Worm (Caenorhabditis elegans) whole organism, late embryonic: Measurements from ENCODE around the gene clec-241.

Experiments used
- ama-1 ChIP-seq: fragments of 150-350 bp; optimal IDR thresholded peaks from 2 replicates; lab custom pipeline; 2014
- ceh-14 ChIP-seq: sonication (generic microtip); optimal IDR thresholded peaks from 2 replicates; lab custom pipeline; 2016; ENCODE audit warnings: missing genotype, missing genetic modification characterization, missing compliant biosample characterization
- ceh-18 ChIP-seq: sonication (generic microtip); optimal IDR thresholded peaks from 2 replicates; lab custom pipeline; 2016; ENCODE audit warnings: missing genetic modification characterization, missing compliant biosample characterization
- ceh-19 ChIP-seq: fragments of 200-800 bp; sonication (Bioruptor generic); optimal IDR thresholded peaks from 2 replicates; lab custom pipeline; 2018; ENCODE audit warnings: mild to moderate bottlenecking, missing genetic modification characterization, missing compliant biosample characterization
- ceh-2 ChIP-seq: sonication (generic microtip); optimal IDR thresholded peaks from 2 replicates; lab custom pipeline; 2016; ENCODE audit warnings: missing genotype, missing genetic modification characterization, missing compliant biosample characterization
- ceh-22 ChIP-seq: sonication (generic microtip); optimal IDR thresholded peaks from 2 replicates; lab custom pipeline; 2017; ENCODE audit warnings: missing biosample characterization, missing genetic modification characterization
- ceh-30 ChIP-seq: fragments of 150-350 bp; optimal IDR thresholded peaks from 2 replicates; lab custom pipeline; 2014; ENCODE audit warnings: missing biosample characterization, missing genetic modification characterization
- ceh-9 ChIP-seq: sonication (generic microtip); optimal IDR thresholded peaks from 2 replicates; lab custom pipeline; 2016; ENCODE audit warnings: mild to moderate bottlenecking, missing genetic modification characterization, inconsistent platforms, missing compliant biosample characterization
- che-1 ChIP-seq: sonication (generic microtip); optimal IDR thresholded peaks from 2 replicates; lab custom pipeline; 2016; ENCODE audit warnings: mild to moderate bottlenecking, missing genetic modification characterization, missing compliant biosample characterization
- elt-2 ChIP-seq: sonication (generic microtip); optimal IDR thresholded peaks from 2 replicates; lab custom pipeline; 2016; ENCODE audit warnings: missing genetic modification reagents, missing genetic modification characterization, missing compliant biosample characterization
- elt-4 ChIP-seq: sonication (generic microtip); optimal IDR thresholded peaks from 2 replicates; lab custom pipeline; 2016; ENCODE audit warnings: missing genetic modification characterization, missing compliant biosample characterization
- ets-4 ChIP-seq: sonication (generic microtip); optimal IDR thresholded peaks from 2 replicates; lab custom pipeline; 2016; ENCODE audit warnings: missing genetic modification characterization, missing compliant biosample characterization
- gmeb-2 ChIP-seq: sonication (generic microtip); optimal IDR thresholded peaks from 2 replicates; lab custom pipeline; 2016; ENCODE audit warnings: missing genetic modification characterization, inconsistent platforms, missing compliant biosample characterization
- hlh-13 ChIP-seq: fragments of 200-800 bp; sonication (Bioruptor generic); optimal IDR thresholded peaks from 2 replicates; lab custom pipeline; 2018; ENCODE audit warnings: mild to moderate bottlenecking, missing genetic modification characterization, missing compliant biosample characterization
- hlh-6 ChIP-seq: sonication (generic microtip); optimal IDR thresholded peaks from 2 replicates; lab custom pipeline; 2016; ENCODE audit warnings: missing genotype, missing genetic modification characterization, missing compliant biosample characterization
- lin-11 ChIP-seq: fragments of 200-800 bp; sonication (Bioruptor generic); optimal IDR thresholded peaks from 2 replicates; lab custom pipeline; 2018; ENCODE audit warnings: mild to moderate bottlenecking, missing genetic modification characterization, missing compliant biosample characterization
- nfya-1 ChIP-seq: sonication (generic microtip); optimal IDR thresholded peaks from 2 replicates; lab custom pipeline; 2017; ENCODE audit warnings: missing genetic modification characterization, mild to moderate bottlenecking, missing compliant biosample characterization, antibody characterized with exemption, moderate library complexity
- npax-4 ChIP-seq: sonication (generic microtip); optimal IDR thresholded peaks from 2 replicates; lab custom pipeline; 2016; ENCODE audit warnings: missing genetic modification characterization, missing compliant biosample characterization
- odd-2 ChIP-seq: sonication (generic microtip); optimal IDR thresholded peaks from 2 replicates; lab custom pipeline; 2017; ENCODE audit warnings: antibody characterized with exemption, mild to moderate bottlenecking, missing genetic modification characterization, missing compliant biosample characterization
- pag-3 ChIP-seq: sonication (generic microtip); optimal IDR thresholded peaks from 2 replicates; lab custom pipeline; 2016; ENCODE audit warnings: missing compliant biosample characterization, missing genetic modification characterization, borderline replicate concordance
- pat-9 ChIP-seq: fragments of 200-800 bp; sonication (Bioruptor generic); optimal IDR thresholded peaks from 2 replicates; lab custom pipeline; 2018; ENCODE audit warnings: mild to moderate bottlenecking, missing genetic modification characterization, moderate library complexity, missing compliant biosample characterization
- pha-2 ChIP-seq: sonication (generic microtip); optimal IDR thresholded peaks from 2 replicates; lab custom pipeline; 2017; ENCODE audit warnings: mild to moderate bottlenecking, missing genetic modification characterization, missing compliant biosample characterization
- pha-4 ChIP-seq: fragments of 150-350 bp; optimal IDR thresholded peaks from 2 replicates; lab custom pipeline; 2018; ENCODE audit warnings: missing biosample characterization, missing genetic modification reagents, missing genetic modification characterization
- ref-2 ChIP-seq: sonication (generic microtip); optimal IDR thresholded peaks from 2 replicates; lab custom pipeline; 2016; ENCODE audit warnings: missing genetic modification characterization, missing compliant biosample characterization
- rnt-1 ChIP-seq: sonication (generic microtip); optimal IDR thresholded peaks from 2 replicates; lab custom pipeline; 2016; ENCODE audit warnings: missing genetic modification characterization, missing compliant biosample characterization
- sdc-2 ChIP-seq: sonication (generic microtip); optimal IDR thresholded peaks from 2 replicates; lab custom pipeline; 2016; ENCODE audit warnings: missing genotype, missing genetic modification characterization, missing compliant biosample characterization
- sox-2 ChIP-seq: fragments of 200-800 bp; sonication (Bioruptor generic); IDR thresholded peaks from 2 replicates; pipeline ENCODE4 v1.3.6; 2022; ENCODE audit warnings: missing genetic modification reagents, missing genetic modification characterization, missing compliant biosample characterization
- sox-4 ChIP-seq: sonication (generic microtip); optimal IDR thresholded peaks from 2 replicates; lab custom pipeline; 2017; ENCODE audit warnings: mild to moderate bottlenecking, missing genetic modification characterization, inconsistent platforms, missing compliant biosample characterization
- tbx-7 ChIP-seq: sonication (generic microtip); optimal IDR thresholded peaks from 2 replicates; lab custom pipeline; 2016; ENCODE audit warnings: missing genotype, missing genetic modification characterization, missing compliant biosample characterization
- ttx-3 ChIP-seq: sonication (generic microtip); optimal IDR thresholded peaks from 2 replicates; lab custom pipeline; 2016; ENCODE audit warnings: missing genetic modification reagents, missing genetic modification characterization, missing compliant biosample characterization
- unc-42 ChIP-seq: sonication (generic microtip); optimal IDR thresholded peaks from 2 replicates; lab custom pipeline; 2016; ENCODE audit warnings: missing genotype, missing genetic modification characterization, missing compliant biosample characterization
- ztf-16 ChIP-seq: sonication (generic microtip); optimal IDR thresholded peaks from 2 replicates; lab custom pipeline; 2017; ENCODE audit warnings: missing genetic modification characterization, missing compliant biosample characterization

Gene clec-241

DNA sequence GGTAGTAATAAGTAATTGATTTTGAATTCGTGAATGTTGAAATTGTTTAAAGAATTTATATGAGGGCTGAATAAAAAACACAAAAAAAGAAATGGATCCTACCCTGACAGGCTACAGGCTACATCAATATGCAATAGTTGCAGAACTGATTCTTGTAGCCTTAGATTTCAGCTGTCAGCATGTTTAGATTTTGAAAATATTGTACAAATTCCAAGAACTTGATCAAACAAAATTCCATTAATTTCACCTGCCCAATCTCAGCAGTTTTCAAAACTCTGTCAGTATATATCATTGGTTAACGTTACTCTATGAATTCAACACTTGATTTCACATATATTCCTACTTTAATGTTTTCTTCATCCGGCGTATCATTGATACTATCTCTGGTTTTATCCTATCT is 17.3 kb upstream of the clec-241 start:
- TF ChIP-seq gmeb-2 (tag; lab: Kevin White, UChicago) (no peak), pha-2 (no peak), ama-1 (lab: Kevin White, UChicago) (no peak), pha-4 (tag; lab: Kevin White, UChicago) (no peak), unc-42 (tag; lab: Kevin White, UChicago) (no peak), ceh-2 (no peak), elt-2 (tag; lab: Kevin White, UChicago) (no peak), ref-2 (tag; lab: Kevin White, UChicago) (no peak), npax-4 (tag; lab: Kevin White, UChicago) (no peak), nfya-1 (tag; lab: Kevin White, UChicago) (no peak), rnt-1 (tag; lab: Kevin White, UChicago) (no peak), ceh-14 (tag; lab: Kevin White, UChicago) (no peak), ets-4 (tag; lab: Kevin White, UChicago) (no peak), tbx-7 (no peak)
- TF ChIP-seq, all 69 proteins: peak for 0

DNA sequence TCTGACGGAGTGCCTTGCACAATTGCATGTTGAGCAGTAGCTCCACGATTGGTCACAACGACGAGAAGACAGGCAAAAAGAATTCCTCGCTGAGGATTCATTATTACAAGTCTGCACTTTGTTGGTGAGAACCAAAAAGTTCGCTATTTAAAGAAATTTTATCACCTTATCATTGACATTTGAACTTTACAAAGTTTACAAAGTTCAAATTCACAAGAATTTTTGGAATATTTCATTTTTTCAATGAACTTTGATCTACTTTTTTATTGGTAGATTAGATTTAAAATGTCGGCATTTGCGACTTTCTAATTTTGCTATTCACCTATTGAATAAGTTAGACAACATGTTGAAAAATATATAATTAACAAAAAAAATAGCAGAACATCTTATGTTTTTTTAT is 13.2 kb upstream of the clec-241 start, which contains the start of gene F49H6.15:
TSS of gene F49H6.15 (minus strand) at position 101 of the 400 bp plus-strand sequence.
- TF ChIP-seq elt-4 (tag; lab: Kevin White, UChicago) (no peak), ceh-22 (tag; lab: Kevin White, UChicago) (no peak), che-1 (no peak), ceh-30 (tag; lab: Kevin White, UChicago) (no peak), hlh-13 (GFP tag; lab: Kevin White, UChicago) (no peak), ttx-3 (tag; lab: Kevin White, UChicago) (no peak), hlh-6 (tag; lab: Kevin White, UChicago) (no peak), ceh-9 (no peak), nfya-1 (tag; lab: Kevin White, UChicago) (no peak), unc-42 (tag; lab: Kevin White, UChicago) (no peak), pat-9 (tag; lab: Kevin White, UChicago) (no peak), ztf-16 (tag; lab: Kevin White, UChicago) (no peak)

DNA sequence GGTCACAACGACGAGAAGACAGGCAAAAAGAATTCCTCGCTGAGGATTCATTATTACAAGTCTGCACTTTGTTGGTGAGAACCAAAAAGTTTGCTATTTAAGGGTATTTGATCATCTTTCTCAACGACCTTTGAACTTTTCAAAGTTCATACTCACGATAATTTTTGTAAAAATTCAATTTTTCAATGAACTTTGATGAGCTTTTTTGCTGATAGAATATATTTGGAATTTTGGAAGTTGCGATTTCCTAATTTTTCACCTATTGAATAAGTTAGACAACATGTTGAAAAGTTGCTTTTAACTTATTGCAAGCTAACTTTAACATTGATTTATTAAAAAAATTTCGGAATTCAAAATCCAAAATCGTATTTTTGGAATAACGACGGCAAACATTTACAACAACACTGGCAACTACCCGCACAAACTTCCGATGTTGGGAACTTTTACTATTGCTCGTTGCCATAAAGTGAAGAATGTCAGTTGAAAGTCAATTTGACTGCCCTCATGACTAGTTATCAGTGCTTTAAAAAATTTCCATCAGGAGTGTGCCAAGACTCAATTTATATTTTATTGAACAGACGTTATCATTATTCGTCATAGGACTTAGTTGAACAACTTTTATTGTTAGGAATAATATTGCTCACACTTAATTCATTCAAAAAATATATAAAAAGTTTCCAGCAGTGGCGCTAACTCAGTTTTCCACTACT is 9.6 kb upstream of the clec-241 start, which contains the start of the genes F49H6.8 and F49H6.5:
TSS of gene F49H6.8 (minus strand) at position 51 of the 710 bp plus-strand sequence.
TSS of gene F49H6.5 (plus strand) at position 629 of the 710 bp plus-strand sequence.
- TF ChIP-seq sox-2 (GFP tag; lab: Robert Waterston, UW) (no peak), tbx-7 (no peak), odd-2 (tag; lab: Kevin White, UChicago) (no peak), sdc-2 (tag; lab: Kevin White, UChicago) (no peak), ama-1 (lab: Kevin White, UChicago) (no peak), lin-11 (tag; lab: Kevin White, UChicago) (no peak), ceh-18 (no peak), hlh-13 (GFP tag; lab: Kevin White, UChicago) (no peak), ceh-22 (tag; lab: Kevin White, UChicago) (no peak)

DNA sequence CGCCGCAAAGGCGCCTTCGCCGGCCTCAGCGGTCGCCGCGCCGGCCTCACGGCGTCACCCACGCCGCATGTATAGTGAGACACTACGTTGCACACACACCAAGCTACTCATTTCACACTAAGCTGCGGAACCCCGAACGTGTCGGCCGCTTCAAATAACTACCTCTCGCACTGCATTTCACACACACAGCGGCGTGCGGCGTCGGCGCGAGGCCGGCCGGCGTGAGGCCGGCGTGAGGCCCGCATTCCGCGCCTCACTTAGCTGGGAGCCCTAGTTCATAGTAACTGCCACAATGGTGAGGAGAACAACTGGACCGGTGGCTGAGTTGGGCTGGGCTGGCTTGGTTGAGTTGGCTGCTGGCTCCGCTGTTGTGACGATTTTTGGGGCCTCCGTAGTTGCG is 9.0 kb upstream of the clec-241 start:
- TF ChIP-seq pag-3 (tag; lab: Kevin White, UChicago), result peak; percentile 66
- TF ChIP-seq, all 69 proteins: peak for 1; not testable (repeated sequence) for 68

DNA sequence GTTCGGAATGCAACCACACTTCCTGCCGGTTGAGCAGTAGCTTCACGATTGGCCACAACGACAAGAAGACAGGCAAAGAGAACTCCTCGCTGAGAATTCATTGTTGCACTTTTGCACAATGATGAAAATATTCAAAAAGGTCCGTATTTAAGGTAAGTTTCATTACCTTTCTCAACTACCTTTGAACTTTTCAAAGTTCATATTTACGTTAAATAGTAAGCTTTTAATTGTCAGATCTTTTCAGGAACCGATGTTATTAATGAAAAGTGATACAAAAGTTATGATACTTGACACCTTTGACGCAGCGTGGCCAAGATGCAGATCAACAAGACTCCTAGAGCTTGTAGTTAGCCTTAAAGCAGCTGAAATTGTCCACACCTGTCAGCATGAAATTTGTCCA is 8.2 kb upstream of the clec-241 start, which contains the start of gene F49H6.12:
TSS of gene F49H6.12 (minus strand) at position 101 of the 400 bp plus-strand sequence.
- TF ChIP-seq hlh-13 (GFP tag; lab: Kevin White, UChicago), result no peak
- TF ChIP-seq ceh-18, result no peak
- no peak for TF ChIP-seq ceh-19 (GFP tag; lab: Kevin White, UChicago)
- TF ChIP-seq sox-4 (tag; lab: Kevin White, UChicago), result no peak
- TF ChIP-seq, all 69 proteins: peak for 0
